Fruit fly (Drosophila melanogaster): ENCODE data around the gene spri.

spri gene

dm6 chrX:10628874-10629273, 43.7 kb upstream of the spri start (continued):
- no peak for TF ChIP-seq pan (optimal IDR thresholded peaks at IDR 0.05)
- TF ChIP-seq pan (GFP tag; optimal IDR thresholded peaks at IDR 0.05 in 1 of 2, IDR thresholded peaks at IDR 0.05 in 1 of 2), result no peak
- TF ChIP-seq Dek (tag; optimal IDR thresholded peaks at IDR 0.05), result peak; percentile 41
- no peak for TF ChIP-seq YL-1 (GFP tag; optimal IDR thresholded peaks at IDR 0.05)
- TF ChIP-seq nerfin-1 (tag; optimal IDR thresholded peaks at IDR 0.05), result no peak
- no peak for TF ChIP-seq CG10959 (GFP tag; IDR thresholded peaks at IDR 0.05)
- peak; percentile 69 for TF ChIP-seq CG11504 (tag; optimal IDR thresholded peaks at IDR 0.05)
- TF ChIP-seq CG2120 (GFP tag; optimal IDR thresholded peaks at IDR 0.05), result peak; percentile 77
- no peak for TF ChIP-seq HLH54F (GFP tag; optimal IDR thresholded peaks at IDR 0.05)
- TF ChIP-seq CG1024 (GFP tag; IDR thresholded peaks at IDR 0.05), result no peak
- no peak for TF ChIP-seq ATbp (GFP tag; optimal IDR thresholded peaks at IDR 0.05)
- TF ChIP-seq sc (optimal IDR thresholded peaks at IDR 0.05), result no peak
- TF ChIP-seq sc (GFP tag; optimal IDR thresholded peaks at IDR 0.05), result no peak
- TF ChIP-seq h (optimal IDR thresholded peaks at IDR 0.05), result no peak
- TF ChIP-seq dysf (GFP tag; IDR thresholded peaks at IDR 0.05), result peak; percentile 53; the same call in 1 of the 3 replicates
- no peak for TF ChIP-seq pzg (GFP tag; optimal IDR thresholded peaks at IDR 0.05)
- TF ChIP-seq Poxn (GFP tag; IDR thresholded peaks at IDR 0.05), result no peak
- no peak for TF ChIP-seq sisA (GFP tag; IDR thresholded peaks at IDR 0.05)
- no peak for TF ChIP-seq Doc2 (GFP tag; IDR thresholded peaks at IDR 0.05)
- TF ChIP-seq caup (GFP tag; optimal IDR thresholded peaks at IDR 0.05; ENCODE audit: severe bottlenecking), result peak; percentile 51
- no peak for TF ChIP-seq BEAF-32 (GFP tag; optimal IDR thresholded peaks at IDR 0.05)
- TF ChIP-seq br (optimal IDR thresholded peaks at IDR 0.05), result no peak
- no peak for TF ChIP-seq odd (GFP tag; optimal IDR thresholded peaks at IDR 0.05)
- TF ChIP-seq chif (GFP tag; optimal IDR thresholded peaks at IDR 0.05), result peak in 1 of 2 experiments; percentile 36
- TF ChIP-seq Ets65A (GFP tag), result no peak
- no peak for TF ChIP-seq MBD-R2 (GFP tag; IDR thresholded peaks at IDR 0.05)
- no peak for TF ChIP-seq CG11093 (GFP tag; IDR thresholded peaks at IDR 0.05)
- TF ChIP-seq CG2202 (tag; optimal IDR thresholded peaks at IDR 0.05), result no peak
- no peak for TF ChIP-seq salm (tag; optimal IDR thresholded peaks at IDR 0.05)
- peak; percentile 57 for TF ChIP-seq nmo (GFP tag; optimal IDR thresholded peaks at IDR 0.05)
- no peak for TF ChIP-seq eyg (GFP tag; optimal IDR thresholded peaks at IDR 0.05)
- no peak for TF ChIP-seq Hr39 (optimal IDR thresholded peaks at IDR 0.05)
- no peak for TF ChIP-seq CG6813 (GFP tag; optimal IDR thresholded peaks at IDR 0.05)
- TF ChIP-seq HLHmδ (GFP tag; optimal IDR thresholded peaks at IDR 0.05), result no peak
- TF ChIP-seq H2.0 (GFP tag; IDR thresholded peaks at IDR 0.05), result no peak
- TF ChIP-seq cato (GFP tag; optimal IDR thresholded peaks at IDR 0.05; ENCODE audit: borderline replicate concordance), result no peak
- TF ChIP-seq ase (GFP tag; IDR thresholded peaks at IDR 0.05), result no peak
- no peak for TF ChIP-seq corto (GFP tag; optimal IDR thresholded peaks at IDR 0.05)
- no peak for TF ChIP-seq CG43689 (GFP tag; IDR thresholded peaks at IDR 0.05)
- TF ChIP-seq Hmr (GFP tag; optimal IDR thresholded peaks at IDR 0.05), result peak; percentile 67
- peak; percentile 20 for TF ChIP-seq ems (GFP tag; optimal IDR thresholded peaks at IDR 0.05)
- TF ChIP-seq CG4404 (GFP tag; IDR thresholded peaks at IDR 0.05), result no peak
- TF ChIP-seq CG8478 (optimal IDR thresholded peaks at IDR 0.05), result no peak
- TF ChIP-seq Atf-2 (GFP tag; optimal IDR thresholded peaks at IDR 0.05), result peak; percentile 16
- no peak for TF ChIP-seq CG9876 (GFP tag; optimal IDR thresholded peaks at IDR 0.05)
- no peak for TF ChIP-seq B-H1 (GFP tag; IDR thresholded peaks at IDR 0.05)
- no peak for TF ChIP-seq CG1529 (GFP tag; optimal IDR thresholded peaks at IDR 0.05)
- no peak for TF ChIP-seq CG15696 (tag; optimal IDR thresholded peaks at IDR 0.05)
- peak; percentile 32 for TF ChIP-seq Fer3 (tag; optimal IDR thresholded peaks at IDR 0.05)
- TF ChIP-seq CG15269 (tag; optimal IDR thresholded peaks at IDR 0.05), result peak; percentile 49
- no peak for TF ChIP-seq trem (tag; optimal IDR thresholded peaks at IDR 0.05)
- TF ChIP-seq pho (GFP tag; optimal IDR thresholded peaks at IDR 0.05), result peak; percentile 37
- no peak for TF ChIP-seq fd3F (GFP tag; optimal IDR thresholded peaks at IDR 0.05)
- TF ChIP-seq CG14050 (GFP tag; IDR thresholded peaks at IDR 0.05), result no peak

Data from whole organism, embryonic.